Fruit fly (Drosophila melanogaster) whole organism, embryonic: Measurements from ENCODE around the gene HP1c.

Experiments used
- CG10147 ChIP-seq: fragments of 200-800 bp; sonication (Bioruptor generic); optimal IDR thresholded peaks from 2 replicates; lab custom pipeline; 2019; ENCODE audit warnings: missing biosample characterization, mild to moderate bottlenecking, missing genetic modification characterization, moderate library complexity
- CG11085 ChIP-seq: fragments of 200-800 bp; sonication (Bioruptor generic); IDR thresholded peaks from 2 replicates; pipeline ENCODE4 v1.3.6; 2022; ENCODE audit warnings: missing biosample characterization, missing genetic modification characterization
- CG11247 ChIP-seq: fragments of 200-800 bp; sonication (Bioruptor generic); IDR thresholded peaks from 2 replicates; pipeline ENCODE4 v1.3.6; 2022; ENCODE audit warnings: missing biosample characterization, missing genetic modification characterization
- CG11398 ChIP-seq: fragments of 200-800 bp; sonication (Bioruptor generic); optimal IDR thresholded peaks from 2 replicates; lab custom pipeline; 2016; ENCODE audit warnings: missing biosample characterization, missing genetic modification characterization
- CG12236 ChIP-seq: fragments of 200-800 bp; sonication (Bioruptor generic); optimal IDR thresholded peaks from 2 replicates; lab custom pipeline; 2016; ENCODE audit warnings: missing biosample characterization, missing genetic modification characterization
- CG12659 ChIP-seq: fragments of 200-800 bp; sonication (Bioruptor generic); optimal IDR thresholded peaks from 3 replicates; lab custom pipeline; 2017; ENCODE audit warnings: mild to moderate bottlenecking, missing biosample characterization, missing genetic modification reagents, missing genetic modification characterization
- CG14441 ChIP-seq: fragments of 200-800 bp; sonication (Bioruptor generic); IDR thresholded peaks from 2 replicates; pipeline ENCODE4 v1.3.6; 2022; ENCODE audit warnings: missing biosample characterization, missing genetic modification characterization
- CG15269 ChIP-seq: fragments of 200-800 bp; sonication (Bioruptor generic); optimal IDR thresholded peaks from 2 replicates; lab custom pipeline; 2018; ENCODE audit warnings: missing biosample characterization, mild to moderate bottlenecking, missing genetic modification characterization, moderate library complexity
- CG15696 ChIP-seq: fragments of 200-800 bp; sonication (Bioruptor generic); optimal IDR thresholded peaks from 2 replicates; lab custom pipeline; 2019; ENCODE audit warnings: missing biosample characterization, mild to moderate bottlenecking, missing genetic modification characterization, moderate library complexity
- CG17186 ChIP-seq: fragments of 200-800 bp; sonication (Bioruptor generic); optimal IDR thresholded peaks from 3 replicates; lab custom pipeline; 2017; ENCODE audit warnings: missing biosample characterization, missing genetic modification reagents, missing genetic modification characterization
- CG2199 ChIP-seq: fragments of 200-800 bp; sonication (Bioruptor generic); IDR thresholded peaks from 3 replicates; pipeline ENCODE4 v1.3.6; 2022; ENCODE audit warnings: missing biosample characterization, missing genetic modification characterization
- CG30020 ChIP-seq: fragments of 200-800 bp; optimal IDR thresholded peaks from 2 replicates; lab custom pipeline; 2019; ENCODE audit warnings: missing biosample characterization, mild to moderate bottlenecking, missing genetic modification characterization, moderate library complexity
- CG30431 ChIP-seq: fragments of 200-800 bp; sonication (Bioruptor generic); optimal IDR thresholded peaks from 2 replicates; lab custom pipeline; 2017; ENCODE audit warnings: missing biosample characterization, missing genetic modification characterization
- CG34422 ChIP-seq: fragments of 200-800 bp; sonication (Bioruptor generic); IDR thresholded peaks from 3 replicates; pipeline ENCODE4 v1.3.6; 2022; ENCODE audit warnings: missing biosample characterization, missing genetic modification characterization
- CG8388 ChIP-seq: fragments of 200-800 bp; sonication (Bioruptor generic); optimal IDR thresholded peaks from 2 replicates; lab custom pipeline; 2019; ENCODE audit warnings: missing biosample characterization, mild to moderate bottlenecking, missing genetic modification characterization, moderate library complexity
- CG8924 ChIP-seq: fragments of 200-800 bp; optimal IDR thresholded peaks from 3 replicates; lab custom pipeline; 2019; ENCODE audit warnings: missing biosample characterization, mild to moderate bottlenecking, missing genetic modification characterization, moderate library complexity
- CG9876 ChIP-seq: fragments of 200-800 bp; sonication (Bioruptor generic); optimal IDR thresholded peaks from 2 replicates; lab custom pipeline; 2016; ENCODE audit warnings: missing biosample characterization, missing genetic modification characterization
- CG9932 ChIP-seq: fragments of 200-800 bp; sonication (Bioruptor generic); IDR thresholded peaks from 2 replicates; pipeline ENCODE4 v1.3.6; 2022; ENCODE audit warnings: missing biosample characterization, missing genetic modification characterization
- CTCF ChIP-seq: fragments of 200-800 bp; sonication (Bioruptor generic); optimal IDR thresholded peaks from 2 replicates; lab custom pipeline; 2017; ENCODE audit warnings: missing biosample characterization, mild to moderate bottlenecking, missing genetic modification characterization, moderate library complexity
- CoRest ChIP-seq: fragments of 200-800 bp; sonication (Bioruptor generic); optimal IDR thresholded peaks from 3 replicates; lab custom pipeline; 2018; ENCODE audit warnings: missing biosample characterization, mild to moderate bottlenecking, missing genetic modification characterization, moderate library complexity
- D ChIP-seq, 2 experiments: fragments of 200-800 bp in 1 of 2; fragments of >200 bp in 1 of 2; sonication (Bioruptor generic) in 1 of 2; optimal IDR thresholded peaks; 2 replicates in 1 of 2; 3 replicates in 1 of 2; lab custom pipeline; 2017; ENCODE audit warnings: mild to moderate bottlenecking in 1 of 2, missing biosample characterization in 1 of 2, missing genetic modification characterization in 1 of 2, missing genetic modification reagents in 1 of 2
- Dad ChIP-seq: fragments of 200-800 bp; sonication (Bioruptor generic); optimal IDR thresholded peaks from 3 replicates; lab custom pipeline; 2016; ENCODE audit warnings: missing biosample characterization, missing genetic modification characterization
- Doc3 ChIP-seq: fragments of 200-800 bp; sonication (Bioruptor generic); IDR thresholded peaks from 3 replicates; pipeline ENCODE4 v1.3.6; 2022; ENCODE audit warnings: missing biosample characterization, missing genetic modification characterization; ENCODE audit not compliant: partially characterized antibody
- E2f2 ChIP-seq: fragments of 200-800 bp; sonication (Bioruptor generic); IDR thresholded peaks from 2 replicates; pipeline ENCODE4 v1.3.6; 2022; ENCODE audit warnings: missing biosample characterization, missing genetic modification characterization
- H2.0 ChIP-seq: fragments of 200-800 bp; sonication (Bioruptor generic); IDR thresholded peaks from 2 replicates; pipeline ENCODE4 v1.3.6; 2022; ENCODE audit warnings: missing biosample characterization, missing genetic modification characterization
- Hand ChIP-seq: fragments of 200-800 bp; sonication (Bioruptor generic); optimal IDR thresholded peaks from 2 replicates; lab custom pipeline; 2017; ENCODE audit warnings: mild to moderate bottlenecking, missing biosample characterization, missing genetic modification reagents, missing genetic modification characterization
- NC2α ChIP-seq: fragments of 200-800 bp; sonication (Bioruptor generic); optimal IDR thresholded peaks from 2 replicates; lab custom pipeline; 2016; ENCODE audit warnings: missing biosample characterization, missing genetic modification characterization
- NFAT ChIP-seq: fragments of 200-800 bp; sonication (Bioruptor generic); IDR thresholded peaks from 2 replicates; pipeline ENCODE4 v1.3.6; 2022; ENCODE audit warnings: missing biosample characterization, missing genetic modification characterization
- PHDP ChIP-seq: fragments of 200-800 bp; sonication (Bioruptor generic); optimal IDR thresholded peaks from 3 replicates; lab custom pipeline; 2018; ENCODE audit warnings: missing biosample characterization, mild to moderate bottlenecking, missing genetic modification characterization, moderate library complexity
- Sin3A ChIP-seq: fragments of >200 bp; optimal IDR thresholded peaks from 2 replicates; lab custom pipeline; 2018
- Spps ChIP-seq: fragments of 200-800 bp; sonication (Bioruptor generic); optimal IDR thresholded peaks from 2 replicates; lab custom pipeline; 2018; ENCODE audit warnings: missing biosample characterization, mild to moderate bottlenecking, missing genetic modification characterization
- Usf ChIP-seq: fragments of 200-800 bp; sonication (Bioruptor generic); optimal IDR thresholded peaks from 2 replicates; lab custom pipeline; 2017; ENCODE audit warnings: missing genotype, missing biosample characterization, missing genetic modification characterization
- abd-A ChIP-seq: fragments of 200-800 bp; sonication (Bioruptor generic); optimal IDR thresholded peaks from 3 replicates; lab custom pipeline; 2019; ENCODE audit warnings: missing biosample characterization, mild to moderate bottlenecking, missing genetic modification characterization, moderate library complexity
- ara ChIP-seq: fragments of 200-800 bp; sonication (Bioruptor generic); IDR thresholded peaks from 2 replicates; pipeline ENCODE4 v1.3.6; 2022; ENCODE audit warnings: missing biosample characterization, missing genetic modification characterization
- bowl ChIP-seq: fragments of 200-800 bp; sonication (Bioruptor generic); IDR thresholded peaks from 2 replicates; pipeline ENCODE4 v1.3.6; 2022; ENCODE audit warnings: missing biosample characterization, missing genetic modification characterization
- btn ChIP-seq: fragments of 200-800 bp; sonication (Bioruptor generic); optimal IDR thresholded peaks from 2 replicates; lab custom pipeline; 2016; ENCODE audit warnings: missing biosample characterization, missing genetic modification characterization
- cg ChIP-seq: fragments of 200-800 bp; sonication (Bioruptor generic); optimal IDR thresholded peaks from 3 replicates; lab custom pipeline; 2019; ENCODE audit warnings: missing biosample characterization, mild to moderate bottlenecking, missing genetic modification characterization, moderate library complexity
- ci ChIP-seq: fragments of 200-800 bp; sonication (Bioruptor generic); IDR thresholded peaks from 3 replicates; pipeline ENCODE4 v1.3.6; 2022; ENCODE audit warnings: missing biosample characterization, missing genetic modification characterization
- fd96Cb ChIP-seq: fragments of 200-800 bp; sonication (Bioruptor generic); optimal IDR thresholded peaks from 2 replicates; lab custom pipeline; 2018; ENCODE audit warnings: missing biosample characterization, mild to moderate bottlenecking, missing genetic modification characterization, moderate library complexity
- gcm ChIP-seq: fragments of 200-800 bp; sonication (Bioruptor generic); optimal IDR thresholded peaks from 2 replicates; lab custom pipeline; 2019; ENCODE audit warnings: missing biosample characterization, mild to moderate bottlenecking, missing genetic modification characterization, moderate library complexity
- hkb ChIP-seq, 2 experiments: fragments of 200-800 bp in 1 of 2; fragments of >200 bp in 1 of 2; sonication (Bioruptor generic) in 1 of 2; IDR thresholded peaks in 1 of 2; optimal IDR thresholded peaks in 1 of 2; 2 replicates each; pipeline versions ENCODE4 v1.3.6 to Lab custom; 2017 to 2022; ENCODE audit warnings: missing biosample characterization in 1 of 2, missing genetic modification characterization in 1 of 2
- klu ChIP-seq: fragments of 200-800 bp; sonication (Bioruptor generic); IDR thresholded peaks from 2 replicates; pipeline ENCODE4 v1.3.6; 2022; ENCODE audit warnings: missing biosample characterization, missing genetic modification characterization
- knrl ChIP-seq: fragments of 200-800 bp; sonication (Bioruptor generic); IDR thresholded peaks from 3 replicates; pipeline ENCODE4 v1.3.6; 2022; ENCODE audit warnings: missing biosample characterization, missing genetic modification characterization; ENCODE audit not compliant: partially characterized antibody
- lilli ChIP-seq: fragments of 200-800 bp; sonication (Bioruptor generic); optimal IDR thresholded peaks from 3 replicates; lab custom pipeline; 2016; ENCODE audit warnings: missing biosample characterization, missing genetic modification characterization
- pho ChIP-seq: fragments of 200-800 bp; sonication (Bioruptor generic); optimal IDR thresholded peaks from 2 replicates; lab custom pipeline; 2016; ENCODE audit warnings: missing biosample characterization, missing genetic modification characterization
- prd ChIP-seq, 3 experiments: fragments of >200 bp in 2 of 3; fragments of 200-800 bp in 1 of 3; sonication (Bioruptor generic) in 1 of 3; optimal IDR thresholded peaks in 2 of 3; IDR thresholded peaks in 1 of 3; 2 replicates in 2 of 3; 3 replicates in 1 of 3; pipeline versions ENCODE4 v1.3.6 to Lab custom; 2017 to 2022; ENCODE audit warnings: missing biosample characterization in 1 of 3, missing genetic modification characterization in 1 of 3
- shn ChIP-seq: fragments of 200-800 bp; sonication (Bioruptor generic); optimal IDR thresholded peaks from 3 replicates; lab custom pipeline; 2016; ENCODE audit warnings: missing biosample characterization, missing genetic modification characterization
- trh ChIP-seq: fragments of 200-800 bp; sonication (Bioruptor generic); optimal IDR thresholded peaks from 2 replicates; lab custom pipeline; 2016; ENCODE audit warnings: missing biosample characterization, missing genetic modification characterization
- usp ChIP-seq: fragments of >200 bp; optimal IDR thresholded peaks from 2 replicates; lab custom pipeline; 2017; ENCODE audit warnings: missing biosample characterization, missing genetic modification characterization
- vfl ChIP-seq: fragments of 200-800 bp; sonication (Bioruptor generic); optimal IDR thresholded peaks from 2 replicates; lab custom pipeline; 2016; ENCODE audit warnings: missing biosample characterization, missing genetic modification characterization
- vnd ChIP-seq: fragments of 200-800 bp; sonication (Bioruptor generic); IDR thresholded peaks from 3 replicates; pipeline ENCODE4 v1.3.6; 2022; ENCODE audit warnings: missing biosample characterization, missing genetic modification characterization; ENCODE audit not compliant: partially characterized antibody

The HP1c gene

DNA sequence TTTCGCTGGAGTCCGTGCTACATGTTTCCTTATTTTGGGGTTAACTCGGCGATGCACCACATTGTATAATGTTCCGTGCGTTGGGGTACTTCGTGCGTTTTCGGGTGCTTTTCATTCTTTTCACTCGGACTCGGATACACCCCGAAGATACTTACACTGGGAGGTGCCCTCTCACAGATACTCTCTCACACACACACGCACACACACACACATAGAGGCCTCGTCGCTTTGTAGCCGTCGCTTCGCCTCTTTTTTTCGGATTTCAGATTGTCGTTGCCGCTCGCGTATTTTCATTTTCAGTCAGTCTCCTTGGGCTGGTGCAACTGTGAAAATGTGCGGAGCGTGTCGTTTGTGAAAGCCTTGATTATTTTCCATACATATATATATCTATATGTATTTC lies 36.0 kb downstream of the HP1c start (continued):
- TF ChIP-seq CG11247 (GFP tag; lab: Robert Waterston, UW) = 0 out of 2 replicates have a peak, but pooled peaks have one; percentile 11
- TF ChIP-seq H2.0 (GFP tag; lab: Robert Waterston, UW) = no peak
- TF ChIP-seq trh (GFP tag; lab: Kevin White, UChicago) = no peak
- peak; percentile 33 for TF ChIP-seq E2f2
- TF ChIP-seq fd96Cb = no peak
- TF ChIP-seq Usf (GFP tag; lab: Kevin White, UChicago) = no peak
- peak; percentile 34 for TF ChIP-seq Hand (GFP tag; lab: Kevin White, UChicago)
- TF ChIP-seq Dad = no peak
- TF ChIP-seq Sin3A (lab: Kevin White, UChicago) = no peak
- no peak for TF ChIP-seq Spps
- no peak for TF ChIP-seq hkb (optimal IDR thresholded peaks at IDR 0.05; lab: Kevin White, UChicago)
- TF ChIP-seq hkb (GFP tag; IDR thresholded peaks at IDR 0.05; lab: Robert Waterston, UW) = peak; percentile 47; the same call in 1 of the 2 replicates
- no peak for TF ChIP-seq shn (GFP tag; lab: Kevin White, UChicago)
- no peak for TF ChIP-seq CG14441 (GFP tag; lab: Robert Waterston, UW)
- no peak for TF ChIP-seq CG30431 (GFP tag; lab: Kevin White, UChicago)
- TF ChIP-seq abd-A (tag; lab: Kevin White, UChicago) = no peak
- peak; percentile 5 for TF ChIP-seq CG12659 (GFP tag; lab: Kevin White, UChicago)
- peak; percentile 60; the same call in 1 of the 2 replicates for TF ChIP-seq NFAT
- peak; percentile 49 for TF ChIP-seq CG10147 (GFP tag; lab: Kevin White, UChicago)
- no peak for TF ChIP-seq klu (GFP tag; lab: Robert Waterston, UW)
- no peak for TF ChIP-seq lilli (GFP tag; lab: Kevin White, UChicago)
- TF ChIP-seq btn = no peak
- TF ChIP-seq CG8924 = peak; percentile 9
- peak; percentile 2 for TF ChIP-seq gcm
- TF ChIP-seq CG15696 (tag; lab: Kevin White, UChicago) = no peak
- TF ChIP-seq ara (GFP tag; lab: Robert Waterston, UW) = no peak
- TF ChIP-seq knrl (GFP tag; lab: Robert Waterston, UW) = no peak
- peak; percentile 58; the same call in 1 of the 2 replicates for TF ChIP-seq bowl (GFP tag; lab: Robert Waterston, UW)
- TF ChIP-seq pho (GFP tag; lab: Kevin White, UChicago) = no peak
- TF ChIP-seq PHDP = peak; percentile 11
- TF ChIP-seq CG11085 = no peak
- TF ChIP-seq prd (optimal IDR thresholded peaks at IDR 0.05; lab: Kevin White, UChicago) = no peak
- no peak for TF ChIP-seq prd (GFP tag; IDR thresholded peaks at IDR 0.05; lab: Robert Waterston, UW)
- no peak for TF ChIP-seq CG8388 (GFP tag; lab: Kevin White, UChicago)
- no peak for TF ChIP-seq CG30020 (tag; lab: Kevin White, UChicago)
- TF ChIP-seq CG11398 (GFP tag; lab: Kevin White, UChicago) = no peak
- no peak for TF ChIP-seq CG9876 (GFP tag; lab: Kevin White, UChicago)
- no peak for TF ChIP-seq CoRest
- TF ChIP-seq ci (GFP tag; lab: Robert Waterston, UW) = peak; percentile 83; the same call in 2 of the 3 replicates
- TF ChIP-seq NC2α (GFP tag; lab: Kevin White, UChicago) = no peak
- TF ChIP-seq CG15269 (tag; lab: Kevin White, UChicago) = no peak
- TF ChIP-seq Doc3 = no peak
- no peak for TF ChIP-seq vnd
- no peak for TF ChIP-seq vfl
- no peak for TF ChIP-seq CG17186 (GFP tag; lab: Kevin White, UChicago)
- peak; percentile 42; the same call in 1 of the 3 replicates for TF ChIP-seq CG34422 (GFP tag; lab: Robert Waterston, UW)
- no peak for TF ChIP-seq CG12236 (GFP tag; lab: Kevin White, UChicago)
- no peak for TF ChIP-seq CG9932
- peak; percentile 85 for TF ChIP-seq cg
- no peak for TF ChIP-seq usp (GFP tag; lab: Kevin White, UChicago)
- no peak for TF ChIP-seq CTCF (GFP tag; lab: Kevin White, UChicago)
- 0 out of 3 replicates have a peak, but pooled peaks have one; percentile 29 for TF ChIP-seq CG2199
- no peak for TF ChIP-seq D (optimal IDR thresholded peaks at IDR 0.05; lab: Kevin White, UChicago)
- TF ChIP-seq D (GFP tag; optimal IDR thresholded peaks at IDR 0.05; lab: Kevin White, UChicago) = no peak
